Worm (Caenorhabditis elegans): ENCODE measurements around the gene pals-17.

pals-17 gene

DNA sequence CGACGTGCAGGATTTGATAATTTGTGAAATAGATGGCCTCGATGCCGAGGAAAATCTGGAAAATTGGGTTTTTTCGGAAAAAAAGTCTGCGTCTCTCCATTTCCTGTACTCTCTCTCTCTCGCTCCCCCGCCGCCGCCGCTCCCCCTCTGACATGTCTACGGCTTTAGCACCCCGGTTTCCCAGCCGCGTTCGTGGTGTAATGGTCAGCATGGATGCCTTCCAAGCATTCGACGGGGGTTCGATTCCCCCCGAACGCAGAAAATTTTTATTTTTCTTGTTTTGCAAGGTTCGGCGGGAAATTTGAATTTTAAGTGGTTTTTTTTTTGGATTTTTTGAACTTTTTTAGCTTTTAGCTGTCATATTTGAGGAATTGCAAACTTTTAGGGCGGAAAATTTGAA lies 32.7 kb upstream of the pals-17 start (continued):
- TF ChIP-seq pha-4 (GFP tag; IDR thresholded peaks at IDR 0.05) (peak; percentile 89), pha-4 (tag; optimal IDR thresholded peaks at IDR 0.05) (no peak), snpc-1.2 (GFP tag; IDR thresholded peaks at IDR 0.05) (peak; percentile 84), mes-2 (tag; optimal IDR thresholded peaks at IDR 0.05; ENCODE audit: poor library complexity, severe bottlenecking) (peak; percentile 81), F37D6.2 (tag; optimal IDR thresholded peaks at IDR 0.05) (peak; percentile 45), dmd-8 (GFP tag; IDR thresholded peaks at IDR 0.05) (peak; percentile 77; the same call in 1 of the 2 replicates), lin-38 (GFP tag; IDR thresholded peaks at IDR 0.05) (peak; percentile 87), ZK337.2 (GFP tag; IDR thresholded peaks at IDR 0.05) (peak; percentile 61; the same call in 1 of the 2 replicates), nhr-10 (tag; optimal IDR thresholded peaks at IDR 0.05) (no peak), madf-9 (GFP tag; conservative IDR thresholded peaks at IDR 0.05) (peak; percentile 88), madf-5 (GFP tag; IDR thresholded peaks at IDR 0.05) (peak; percentile 87 to 96), nhr-28 (tag; optimal IDR thresholded peaks at IDR 0.05) (no peak), hif-1 (tag; optimal IDR thresholded peaks at IDR 0.05) (peak in 1 of 2 experiments; percentile 59), zfp-2 (tag; optimal IDR thresholded peaks at IDR 0.05) (peak; percentile 67), mdt-29 (GFP tag; IDR thresholded peaks at IDR 0.05) (peak; percentile 73), nhr-42 (GFP tag; IDR thresholded peaks at IDR 0.05) (peak; percentile 70), unc-39 (tag; optimal IDR thresholded peaks at IDR 0.05) (no peak), zfp-3 (GFP tag; conservative IDR thresholded peaks at IDR 0.05) (0 out of 2 replicates have a peak, but pooled peaks have one; percentile 60), nhr-41 (GFP tag; IDR thresholded peaks at IDR 0.05) (peak; percentile 85; the same call in 1 of the 2 replicates), Y105C5A.15 (GFP tag; IDR thresholded peaks at IDR 0.05) (peak; percentile 84; the same call in 1 of the 2 replicates), set-16 (GFP tag; IDR thresholded peaks at IDR 0.05) (peak; percentile 90)

DNA sequence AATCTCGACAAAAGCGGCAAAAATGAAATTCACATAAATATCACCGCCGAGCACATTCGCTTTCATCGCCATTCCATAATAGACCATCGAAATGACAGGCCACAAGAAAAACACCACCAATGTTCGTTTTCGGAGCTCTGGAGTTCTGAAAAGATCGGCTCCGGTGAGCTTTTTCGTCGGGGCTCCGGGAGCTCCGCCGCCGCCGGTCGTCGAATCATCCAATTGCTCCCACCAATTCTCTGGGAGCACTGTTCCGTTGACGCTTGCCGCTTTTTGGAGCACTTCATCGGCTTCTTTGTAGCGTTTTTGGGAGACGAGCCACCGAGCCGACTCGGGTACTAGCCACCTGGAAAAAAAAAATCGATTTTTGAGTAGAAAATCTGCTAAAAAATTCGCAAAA lies 29.8 kb upstream of the pals-17 start:
- peak; percentile 76 for TF ChIP-seq set-16 (GFP tag; IDR thresholded peaks at IDR 0.05)
- TF ChIP-seq nhr-10 (tag; optimal IDR thresholded peaks at IDR 0.05): no peak

DNA sequence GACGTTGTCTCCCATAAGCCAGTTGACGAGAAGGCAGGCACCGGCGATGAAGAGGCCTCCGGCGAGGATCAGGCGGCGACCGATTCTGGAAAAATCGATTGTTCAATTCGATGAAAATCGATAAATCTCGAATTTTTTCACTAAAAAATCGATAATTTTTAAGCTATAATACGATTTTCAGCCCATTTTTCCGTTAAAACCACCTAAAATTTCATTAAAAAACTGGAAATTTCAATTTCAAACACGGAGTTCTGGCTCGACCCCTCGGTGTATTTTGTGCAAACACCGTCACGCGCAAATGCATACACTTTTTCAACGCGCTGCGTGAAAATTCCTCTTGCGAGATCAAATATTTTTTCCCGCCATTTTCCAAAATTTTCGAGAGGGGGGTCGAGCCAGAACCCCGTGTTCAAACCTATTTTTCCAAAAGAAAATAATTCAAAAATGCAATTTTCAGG lies 28.7 kb upstream of the pals-17 start:
- TF ChIP-seq aha-1 (tag): peak; percentile 20
- TF ChIP-seq ceh-28 (tag; optimal IDR thresholded peaks at IDR 0.05): peak; percentile 69
- peak; percentile 31; the same call in 1 of the 2 replicates for TF ChIP-seq set-16 (GFP tag; IDR thresholded peaks at IDR 0.05)

DNA sequence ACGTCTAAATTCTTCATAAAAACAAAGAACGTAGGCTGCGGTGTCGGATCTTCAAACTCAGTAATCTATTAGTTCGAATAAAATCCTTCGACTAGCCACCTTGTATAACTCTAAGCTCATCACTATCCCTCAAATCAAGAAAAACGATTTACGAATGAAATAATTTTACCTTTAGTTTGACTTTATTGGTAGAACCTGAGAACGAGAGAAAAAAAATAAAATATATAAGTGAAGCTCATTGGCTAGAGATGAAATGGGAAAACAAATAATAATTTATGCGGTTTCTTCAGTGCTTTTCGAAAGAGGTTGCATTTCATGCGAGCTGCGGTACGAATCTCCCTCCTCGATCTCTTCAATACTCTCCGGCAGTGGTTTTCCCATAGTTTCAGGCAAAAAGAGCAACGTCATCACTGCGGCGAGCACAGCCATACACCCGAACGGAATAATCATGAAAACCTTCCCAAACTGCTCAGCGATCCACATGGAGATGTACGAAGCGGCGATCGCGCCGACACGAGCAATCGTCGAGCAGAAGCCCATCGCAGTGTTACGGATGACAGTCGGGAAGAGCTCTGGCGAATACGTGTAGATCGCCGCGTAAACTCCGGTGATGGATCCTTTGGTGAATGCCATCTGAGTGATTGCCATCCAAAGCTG lies 28.2 kb upstream of the pals-17 start:
- TF ChIP-seq R02D3.7 (tag; optimal IDR thresholded peaks at IDR 0.05): peak; percentile 35
- TF ChIP-seq nhr-111 (GFP tag; optimal IDR thresholded peaks at IDR 0.05): peak; percentile 95
- TF ChIP-seq Y105C5A.15 (GFP tag; IDR thresholded peaks at IDR 0.05): peak; percentile 94
- TF ChIP-seq ctbp-1 (GFP tag; IDR thresholded peaks at IDR 0.05): peak; percentile 83
- peak; percentile 84 for TF ChIP-seq T26A8.4 (GFP tag; IDR thresholded peaks at IDR 0.05)
- TF ChIP-seq lir-3 (tag; optimal IDR thresholded peaks at IDR 0.05): peak; percentile 6
- peak; percentile 73 for TF ChIP-seq zfp-2 (tag; optimal IDR thresholded peaks at IDR 0.05)
- TF ChIP-seq dpl-1 (GFP tag; optimal IDR thresholded peaks at IDR 0.05): no peak
- no peak for TF ChIP-seq ceh-62 (tag; optimal IDR thresholded peaks at IDR 0.05)
- TF ChIP-seq nhr-102 (tag; optimal IDR thresholded peaks at IDR 0.05): peak; percentile 86
- TF ChIP-seq mes-2 (tag; optimal IDR thresholded peaks at IDR 0.05; ENCODE audit: poor library complexity, severe bottlenecking): peak; percentile 61
- peak; percentile 24 to 37 for TF ChIP-seq daf-16 (GFP tag; optimal IDR thresholded peaks at IDR 0.05)
- TF ChIP-seq daf-16 (tag; optimal IDR thresholded peaks at IDR 0.05): peak; percentile 57
- TF ChIP-seq Y48G9A.11 (GFP tag; IDR thresholded peaks at IDR 0.05): peak; percentile 79
- no peak for TF ChIP-seq snpc-4 (tag; optimal IDR thresholded peaks at IDR 0.05)
- TF ChIP-seq zag-1 (tag; optimal IDR thresholded peaks at IDR 0.05): no peak
- TF ChIP-seq aly-2 (tag; optimal IDR thresholded peaks at IDR 0.05): peak; percentile 97
- TF ChIP-seq duxl-1 (tag; optimal IDR thresholded peaks at IDR 0.05; ENCODE audit: poor library complexity): peak; percentile 46
- peak; percentile 93 for TF ChIP-seq lin-13 (GFP tag; optimal IDR thresholded peaks at IDR 0.05)
- TF ChIP-seq daf-8 (GFP tag; IDR thresholded peaks at IDR 0.05): no peak
- TF ChIP-seq cey-2 (tag; optimal IDR thresholded peaks at IDR 0.05; ENCODE audit: borderline replicate concordance, insufficient read depth): no peak
- TF ChIP-seq nhr-11 (tag; optimal IDR thresholded peaks at IDR 0.05): no peak
- peak; percentile 56 for TF ChIP-seq hmg-1.1 (GFP tag; IDR thresholded peaks at IDR 0.05)
- no peak for TF ChIP-seq ztf-7 (tag; optimal IDR thresholded peaks at IDR 0.05)
- TF ChIP-seq ceh-20 (GFP tag; IDR thresholded peaks at IDR 0.05): peak; percentile 9; the same call in 1 of the 2 replicates
